Worm (Caenorhabditis elegans): ENCODE measurements around the gene tbc-13.

Gene tbc-13

ce11 chrX:12454290-12454795 is 30.5 kb upstream of the tbc-13 start, which contains the start of the genes T18D3.9 and T18D3.1:
TSS of gene T18D3.9 (minus strand) at chrX:12454457.
TSS of gene T18D3.1 (plus strand) at chrX:12454745.
- peak; percentile 15 for TF ChIP-seq cog-1 (tag; optimal IDR thresholded peaks at IDR 0.05)
- no peak for TF ChIP-seq ztf-23 (GFP tag; IDR thresholded peaks at IDR 0.05)
- TF ChIP-seq flt-1 (GFP tag; IDR thresholded peaks at IDR 0.05) = 0 out of 2 replicates have a peak, but pooled peaks have one; percentile 9
- TF ChIP-seq klf-2 (GFP tag; conservative IDR thresholded peaks at IDR 0.05) = no peak
- no peak for TF ChIP-seq ztf-29 (GFP tag; IDR thresholded peaks at IDR 0.05)
- TF ChIP-seq ref-1 (GFP tag; conservative IDR thresholded peaks at IDR 0.05) = no peak
- TF ChIP-seq T22C8.4 (GFP tag; IDR thresholded peaks at IDR 0.05) = no peak
- no peak for TF ChIP-seq tab-1 (GFP tag; IDR thresholded peaks at IDR 0.05)

- peak; percentile 52; the same call in 1 of the 2 replicates for TF ChIP-seq ztf-29 (GFP tag; IDR thresholded peaks at IDR 0.05)
- TF ChIP-seq ztf-23 (GFP tag; IDR thresholded peaks at IDR 0.05) = peak; percentile 81
- peak; percentile 31 for TF ChIP-seq med-1 (GFP tag; optimal IDR thresholded peaks at IDR 0.05; ENCODE audit: insufficient read depth)
- peak; percentile 93 for TF ChIP-seq flt-1 (GFP tag; IDR thresholded peaks at IDR 0.05)
- TF ChIP-seq T22C8.4 (GFP tag; IDR thresholded peaks at IDR 0.05) = peak; percentile 79
- peak; percentile 52; the same call in 1 of the 2 replicates for TF ChIP-seq ref-1 (GFP tag; conservative IDR thresholded peaks at IDR 0.05)
- peak; percentile 62 for TF ChIP-seq cog-1 (tag; optimal IDR thresholded peaks at IDR 0.05)
- TF ChIP-seq klf-2 (GFP tag; conservative IDR thresholded peaks at IDR 0.05) = peak; percentile 70
- TF ChIP-seq tab-1 (GFP tag; IDR thresholded peaks at IDR 0.05) = peak; percentile 87
These were observed 26.8 kb upstream of the tbc-13 start for ce11 chrX:12458021-12458420.

- TF ChIP-seq ref-1 (GFP tag; conservative IDR thresholded peaks at IDR 0.05) (no peak), flt-1 (GFP tag; IDR thresholded peaks at IDR 0.05) (no peak), T22C8.4 (GFP tag; IDR thresholded peaks at IDR 0.05) (no peak), ztf-23 (GFP tag; IDR thresholded peaks at IDR 0.05) (no peak), tab-1 (GFP tag; IDR thresholded peaks at IDR 0.05) (no peak)
These were observed 23.3 kb upstream of the tbc-13 start, which contains the start of gene odr-7 for ce11 chrX:12461557-12461956. TSS of gene odr-7 (minus strand) at chrX:12461657.

ce11 chrX:12463504-12463903 is 21.3 kb upstream of the tbc-13 start, which contains the start of gene T18D3.5:
TSS of gene T18D3.5 (plus strand) at chrX:12463804.
- no peak for TF ChIP-seq flt-1 (GFP tag; IDR thresholded peaks at IDR 0.05)

- TF ChIP-seq ref-1 (GFP tag; conservative IDR thresholded peaks at IDR 0.05) = no peak
These were observed 18.1 kb upstream of the tbc-13 start, which contains the start of gene cdf-2 for ce11 chrX:12466769-12467168. TSS of gene cdf-2 (minus strand) at chrX:12466917.

ce11 chrX:12467660-12468111 is 17.2 kb upstream of the tbc-13 start, which contains the start of gene myo-2:
TSS of gene myo-2 (plus strand) at chrX:12468061.
- TF ChIP-seq tab-1 (GFP tag; IDR thresholded peaks at IDR 0.05) (0 out of 2 replicates have a peak, but pooled peaks have one; percentile 39), med-1 (GFP tag; optimal IDR thresholded peaks at IDR 0.05; ENCODE audit: insufficient read depth) (no peak)

- no peak for TF ChIP-seq ztf-23 (GFP tag; IDR thresholded peaks at IDR 0.05)
- TF ChIP-seq ref-1 (GFP tag; conservative IDR thresholded peaks at IDR 0.05) = no peak
- TF ChIP-seq ztf-29 (GFP tag; IDR thresholded peaks at IDR 0.05) = no peak
- TF ChIP-seq klf-2 (GFP tag; conservative IDR thresholded peaks at IDR 0.05) = no peak
- no peak for TF ChIP-seq flt-1 (GFP tag; IDR thresholded peaks at IDR 0.05)
- TF ChIP-seq cog-1 (tag; optimal IDR thresholded peaks at IDR 0.05) = no peak
- TF ChIP-seq tab-1 (GFP tag; IDR thresholded peaks at IDR 0.05) = no peak
- no peak for TF ChIP-seq T22C8.4 (GFP tag; IDR thresholded peaks at IDR 0.05)
- TF ChIP-seq med-1 (GFP tag; optimal IDR thresholded peaks at IDR 0.05; ENCODE audit: insufficient read depth) = no peak
These were observed 15.0 kb upstream of the tbc-13 start for ce11 chrX:12469846-12470245.

- TF ChIP-seq med-1 (GFP tag; optimal IDR thresholded peaks at IDR 0.05; ENCODE audit: insufficient read depth) = no peak
These were observed 12.6 kb upstream of the tbc-13 start for ce11 chrX:12472232-12472631.

- TF ChIP-seq ref-1 (GFP tag; conservative IDR thresholded peaks at IDR 0.05) = no peak
- no peak for TF ChIP-seq T22C8.4 (GFP tag; IDR thresholded peaks at IDR 0.05)
- TF ChIP-seq med-1 (GFP tag; optimal IDR thresholded peaks at IDR 0.05; ENCODE audit: insufficient read depth) = no peak
- no peak for TF ChIP-seq klf-2 (GFP tag; conservative IDR thresholded peaks at IDR 0.05)
- no peak for TF ChIP-seq flt-1 (GFP tag; IDR thresholded peaks at IDR 0.05)
- TF ChIP-seq cog-1 (tag; optimal IDR thresholded peaks at IDR 0.05) = no peak
- TF ChIP-seq tab-1 (GFP tag; IDR thresholded peaks at IDR 0.05) = no peak
- TF ChIP-seq ztf-29 (GFP tag; IDR thresholded peaks at IDR 0.05) = no peak
These were observed 8.4 kb upstream of the tbc-13 start for ce11 chrX:12476412-12476811.

- TF ChIP-seq flt-1 (GFP tag; IDR thresholded peaks at IDR 0.05) (no peak), med-1 (GFP tag; optimal IDR thresholded peaks at IDR 0.05; ENCODE audit: insufficient read depth) (no peak), ref-1 (GFP tag; conservative IDR thresholded peaks at IDR 0.05) (no peak), tab-1 (GFP tag; IDR thresholded peaks at IDR 0.05) (no peak), ztf-29 (GFP tag; IDR thresholded peaks at IDR 0.05) (no peak), T22C8.4 (GFP tag; IDR thresholded peaks at IDR 0.05) (no peak), cog-1 (tag; optimal IDR thresholded peaks at IDR 0.05) (no peak), ztf-23 (GFP tag; IDR thresholded peaks at IDR 0.05) (no peak), klf-2 (GFP tag; conservative IDR thresholded peaks at IDR 0.05) (no peak)
These were observed 7.5 kb upstream of the tbc-13 start, which contains the start of gene F45E6.1 for ce11 chrX:12477341-12477740. TSS of gene F45E6.1 (minus strand) at chrX:12477441.

- TF ChIP-seq ref-1 (GFP tag; conservative IDR thresholded peaks at IDR 0.05) (no peak), flt-1 (GFP tag; IDR thresholded peaks at IDR 0.05) (no peak), klf-2 (GFP tag; conservative IDR thresholded peaks at IDR 0.05) (no peak), tab-1 (GFP tag; IDR thresholded peaks at IDR 0.05) (no peak), cog-1 (tag; optimal IDR thresholded peaks at IDR 0.05) (no peak), ztf-29 (GFP tag; IDR thresholded peaks at IDR 0.05) (no peak), ztf-23 (GFP tag; IDR thresholded peaks at IDR 0.05) (no peak), T22C8.4 (GFP tag; IDR thresholded peaks at IDR 0.05) (no peak), med-1 (GFP tag; optimal IDR thresholded peaks at IDR 0.05; ENCODE audit: insufficient read depth) (no peak)
These were observed 6.4 kb upstream of the tbc-13 start for ce11 chrX:12478465-12478864.
